Worm (Caenorhabditis elegans) whole organism, early embryonic: ENCODE measurements around the gene R31.2.

Experiments
- B0310.2 ChIP-seq: sonication (generic microtip); optimal IDR thresholded peaks from 2 replicates; lab custom pipeline; 2016; ENCODE audit warnings: mild to moderate bottlenecking, missing genetic modification characterization, missing compliant biosample characterization
- F13C5.2 ChIP-seq: sonication (generic microtip); optimal IDR thresholded peaks from 2 replicates; lab custom pipeline; 2017; ENCODE audit warnings: mild to moderate bottlenecking, missing genetic modification characterization, inconsistent platforms, missing compliant biosample characterization
- aly-1 ChIP-seq: sonication (generic microtip); optimal IDR thresholded peaks from 2 replicates; lab custom pipeline; 2016; ENCODE audit warnings: missing genetic modification characterization, missing compliant biosample characterization
- ama-1 ChIP-seq: fragments of 150-350 bp; optimal IDR thresholded peaks from 2 replicates; lab custom pipeline; 2014
- ceh-13 ChIP-seq: fragments of 200-800 bp; sonication (Bioruptor generic); optimal IDR thresholded peaks from 2 replicates; lab custom pipeline; 2018; ENCODE audit warnings: mild to moderate bottlenecking, missing genetic modification characterization, missing compliant biosample characterization
- ceh-36 ChIP-seq: sonication (generic microtip); optimal IDR thresholded peaks from 2 replicates; lab custom pipeline; 2016; ENCODE audit warnings: missing genetic modification characterization, inconsistent platforms, missing compliant biosample characterization
- ets-7 ChIP-seq: sonication (generic microtip); optimal IDR thresholded peaks from 2 replicates; lab custom pipeline; 2016; ENCODE audit warnings: missing genotype, missing genetic modification characterization, missing compliant biosample characterization
- flt-1 ChIP-seq: fragments of 200-800 bp; sonication (Bioruptor generic); IDR thresholded peaks from 2 replicates; pipeline ENCODE4 v1.3.6; 2022; ENCODE audit warnings: missing genetic modification characterization, missing compliant biosample characterization
- hmbx-1 ChIP-seq: sonication (generic microtip); optimal IDR thresholded peaks from 2 replicates; lab custom pipeline; 2016; ENCODE audit warnings: mild to moderate bottlenecking, missing genetic modification characterization, missing compliant biosample characterization
- hmg-4 ChIP-seq: fragments of 200-800 bp; sonication (Bioruptor generic); optimal IDR thresholded peaks from 2 replicates; lab custom pipeline; 2018; ENCODE audit warnings: mild to moderate bottlenecking, missing genetic modification characterization, missing compliant biosample characterization
- hnd-1 ChIP-seq: sonication (generic microtip); optimal IDR thresholded peaks from 2 replicates; lab custom pipeline; 2016; ENCODE audit warnings: missing genetic modification characterization, missing compliant biosample characterization
- pes-1 ChIP-seq: fragments of 200-800 bp; sonication (Bioruptor generic); IDR thresholded peaks from 2 replicates; pipeline ENCODE4 v1.3.6; 2022; ENCODE audit warnings: missing genetic modification reagents, missing genetic modification characterization, missing compliant biosample characterization
- scrt-1 ChIP-seq: fragments of 200-800 bp; sonication (Bioruptor generic); IDR thresholded peaks from 2 replicates; pipeline ENCODE4 v1.3.6; 2022; ENCODE audit warnings: missing genetic modification characterization, missing compliant biosample characterization
- sea-1 ChIP-seq: fragments of 200-800 bp; sonication (Bioruptor generic); conservative IDR thresholded peaks from 2 replicates; pipeline ENCODE4 v1.3.6; 2022; ENCODE audit warnings: missing genetic modification characterization, missing compliant biosample characterization
- tbx-11 ChIP-seq: fragments of 200-800 bp; sonication (Bioruptor generic); IDR thresholded peaks from 2 replicates; pipeline ENCODE4 v1.3.6; 2022; ENCODE audit warnings: missing genetic modification characterization, missing compliant biosample characterization
- tbx-37 ChIP-seq: fragments of 200-800 bp; sonication (Bioruptor generic); conservative IDR thresholded peaks from 2 replicates; pipeline ENCODE4 v1.3.6; 2022; ENCODE audit warnings: missing genetic modification reagents, missing genetic modification characterization, missing compliant biosample characterization
- tra-4 ChIP-seq: sonication (generic microtip); optimal IDR thresholded peaks from 2 replicates; lab custom pipeline; 2017; ENCODE audit warnings: missing genetic modification characterization, missing compliant biosample characterization

The R31.2 gene

ce11 chrV:11921229-11921628 lies 3.9 kb downstream of the R31.2 start:
- TF ChIP-seq pes-1 (GFP tag; lab: Robert Waterston, UW) (no peak), ama-1 (lab: Kevin White, UChicago) (no peak), tbx-11 (GFP tag; lab: Robert Waterston, UW) (no peak), sea-1 (GFP tag; lab: Robert Waterston, UW) (no peak), B0310.2 (tag; lab: Kevin White, UChicago) (no peak), ets-7 (tag; lab: Kevin White, UChicago) (no peak), hnd-1 (tag; lab: Kevin White, UChicago) (no peak), flt-1 (GFP tag; lab: Robert Waterston, UW) (no peak), tra-4 (tag; lab: Kevin White, UChicago) (no peak), tbx-37 (GFP tag; lab: Robert Waterston, UW) (no peak), ceh-36 (tag; lab: Kevin White, UChicago) (no peak)

DNA sequence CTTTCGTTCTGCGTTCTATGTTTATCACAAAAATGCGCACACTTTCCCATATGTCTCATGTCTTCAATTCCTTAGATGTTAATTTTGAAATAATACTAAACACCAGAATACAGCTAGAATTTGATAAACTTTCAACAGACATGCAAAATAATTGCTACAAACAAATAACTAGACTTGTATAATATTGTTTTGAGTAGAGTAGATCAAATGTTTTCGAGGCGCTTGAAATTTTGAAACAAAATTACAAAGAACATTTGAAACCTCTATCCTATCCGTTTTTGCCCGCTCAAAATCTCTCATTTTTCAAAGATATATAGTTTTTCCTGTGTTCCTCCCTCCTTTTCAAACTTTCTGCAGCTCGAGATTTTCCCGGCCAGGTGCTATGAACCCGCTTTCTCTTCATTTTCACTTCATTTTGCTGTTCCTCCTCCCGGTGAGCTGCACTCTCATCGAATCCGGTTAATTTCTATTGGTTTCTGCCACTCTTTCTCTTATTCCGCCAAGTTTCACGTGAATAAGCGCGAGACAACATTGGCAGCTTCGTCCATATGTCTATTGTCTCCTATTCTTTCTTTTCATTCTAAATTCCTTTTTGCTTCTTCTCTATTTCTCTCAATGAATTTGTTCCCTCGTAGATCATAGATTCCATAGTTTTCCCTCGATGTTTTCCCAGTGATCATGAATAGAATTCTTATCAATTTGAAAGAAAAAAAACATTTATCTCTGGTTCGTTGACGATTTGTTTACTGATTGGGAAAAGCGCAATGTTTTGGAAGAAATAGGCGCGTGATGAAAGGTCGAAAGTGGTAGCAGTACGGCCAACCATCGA lies 4.5 kb downstream of the R31.2 start:
- TF ChIP-seq tra-4 (tag; lab: Kevin White, UChicago) (no peak), B0310.2 (tag; lab: Kevin White, UChicago) (no peak), pes-1 (GFP tag; lab: Robert Waterston, UW) (no peak), F13C5.2 (tag; lab: Kevin White, UChicago) (no peak), hmbx-1 (tag; lab: Kevin White, UChicago) (no peak), ceh-13 (GFP tag; lab: Kevin White, UChicago) (no peak), ets-7 (tag; lab: Kevin White, UChicago) (no peak), hmg-4 (GFP tag; lab: Kevin White, UChicago) (no peak), ceh-36 (tag; lab: Kevin White, UChicago) (no peak), ama-1 (lab: Kevin White, UChicago) (no peak), aly-1 (tag; lab: Kevin White, UChicago) (no peak), tbx-37 (GFP tag; lab: Robert Waterston, UW) (no peak), flt-1 (GFP tag; lab: Robert Waterston, UW) (no peak)

DNA sequence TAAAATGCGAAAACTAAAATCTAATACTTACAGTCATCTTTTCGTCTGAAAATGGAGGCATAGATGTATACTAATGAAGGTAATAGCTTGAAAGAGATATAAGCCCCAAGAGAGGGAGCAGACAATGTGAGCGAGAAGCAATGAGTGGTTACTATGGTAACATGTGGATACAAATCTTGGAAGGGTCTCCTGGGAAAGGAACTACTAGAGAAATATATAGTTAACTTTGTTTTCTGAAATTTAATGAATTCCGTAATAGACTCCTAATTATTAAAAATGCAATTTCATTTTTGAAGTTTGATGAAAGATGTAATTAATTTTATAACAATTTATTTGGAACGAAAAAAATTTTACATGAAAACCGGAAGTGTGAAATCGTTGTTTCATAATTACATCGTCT lies 10.0 kb downstream of the R31.2 start, which contains the start of gene osm-6:
Gene osm-6 (minus strand): TSS at position 101 of the 400 bp plus-strand sequence.
- TF ChIP-seq hnd-1 (tag; lab: Kevin White, UChicago) (no peak), sea-1 (GFP tag; lab: Robert Waterston, UW) (no peak), tbx-11 (GFP tag; lab: Robert Waterston, UW) (no peak), flt-1 (GFP tag; lab: Robert Waterston, UW) (no peak), F13C5.2 (tag; lab: Kevin White, UChicago) (no peak), B0310.2 (tag; lab: Kevin White, UChicago) (no peak), ceh-36 (tag; lab: Kevin White, UChicago) (no peak), tra-4 (tag; lab: Kevin White, UChicago) (no peak), tbx-37 (GFP tag; lab: Robert Waterston, UW) (no peak)

DNA sequence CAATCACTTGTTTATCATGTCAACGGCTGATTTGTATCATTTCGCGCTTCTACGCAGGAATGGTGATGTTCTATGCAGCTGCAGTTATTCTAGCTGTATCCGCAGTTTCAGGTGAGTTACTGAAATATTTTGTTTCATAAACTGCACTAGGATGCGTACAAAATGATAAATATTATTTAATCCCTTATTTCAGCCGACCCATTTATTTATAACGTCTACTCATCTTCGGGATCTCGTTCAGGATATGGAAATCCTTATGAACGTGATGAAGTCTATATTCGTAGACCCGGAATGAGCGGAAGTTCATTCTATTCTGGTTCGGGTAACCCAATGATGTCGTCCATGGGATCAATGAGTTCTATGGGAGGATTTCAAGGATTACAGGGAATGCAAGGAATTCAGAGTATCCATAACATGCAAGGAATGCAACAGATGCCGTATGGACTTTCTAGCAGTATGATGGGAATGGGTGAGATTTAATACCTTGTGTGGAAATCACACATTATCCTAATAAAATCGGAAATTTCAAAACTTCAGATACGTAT lies 11.7 kb downstream of the R31.2 start, which contains the start of gene F58H1.2:
Gene F58H1.2 (plus strand): TSS at position 51 of the 545 bp plus-strand sequence.
- TF ChIP-seq F13C5.2 (tag; lab: Kevin White, UChicago) (no peak), sea-1 (GFP tag; lab: Robert Waterston, UW) (no peak), tra-4 (tag; lab: Kevin White, UChicago) (no peak), hmbx-1 (tag; lab: Kevin White, UChicago) (no peak), tbx-37 (GFP tag; lab: Robert Waterston, UW) (no peak), ets-7 (tag; lab: Kevin White, UChicago) (no peak), ceh-13 (GFP tag; lab: Kevin White, UChicago) (no peak), ceh-36 (tag; lab: Kevin White, UChicago) (no peak), pes-1 (GFP tag; lab: Robert Waterston, UW) (no peak), aly-1 (tag; lab: Kevin White, UChicago) (no peak), B0310.2 (tag; lab: Kevin White, UChicago) (no peak), hnd-1 (tag; lab: Kevin White, UChicago) (no peak), scrt-1 (GFP tag; lab: Robert Waterston, UW) (no peak), hmg-4 (GFP tag; lab: Kevin White, UChicago) (no peak), tbx-11 (GFP tag; lab: Robert Waterston, UW) (no peak), ama-1 (lab: Kevin White, UChicago) (no peak), flt-1 (GFP tag; lab: Robert Waterston, UW) (no peak)

- peak; percentile 30 for TF ChIP-seq F13C5.2 (tag; lab: Kevin White, UChicago)
- TF ChIP-seq pes-1 (GFP tag; lab: Robert Waterston, UW) = no peak
- no peak for TF ChIP-seq aly-1 (tag; lab: Kevin White, UChicago)
- no peak for TF ChIP-seq sea-1 (GFP tag; lab: Robert Waterston, UW)
- no peak for TF ChIP-seq B0310.2 (tag; lab: Kevin White, UChicago)
- TF ChIP-seq hnd-1 (tag; lab: Kevin White, UChicago) = no peak
- peak; percentile 14 for TF ChIP-seq tra-4 (tag; lab: Kevin White, UChicago)
- TF ChIP-seq hmg-4 (GFP tag; lab: Kevin White, UChicago) = no peak
- TF ChIP-seq hmbx-1 (tag; lab: Kevin White, UChicago) = peak; percentile 34
- TF ChIP-seq ceh-13 (GFP tag; lab: Kevin White, UChicago) = no peak
- no peak for TF ChIP-seq ets-7 (tag; lab: Kevin White, UChicago)
- TF ChIP-seq scrt-1 (GFP tag; lab: Robert Waterston, UW) = no peak
- TF ChIP-seq ama-1 (lab: Kevin White, UChicago) = no peak
- no peak for TF ChIP-seq flt-1 (GFP tag; lab: Robert Waterston, UW)
- TF ChIP-seq tbx-11 (GFP tag; lab: Robert Waterston, UW) = no peak
- TF ChIP-seq tbx-37 (GFP tag; lab: Robert Waterston, UW) = peak; percentile 18; the same call in 1 of the 2 replicates
Measured at ce11 chrV:11933196-11934028, 16.0 kb downstream of the R31.2 start, which contains the start of the genes aman-2 and F58H1.3. Gene aman-2 (minus strand): TSS chrV:11933246. Gene F58H1.3 (plus strand): TSS chrV:11933978.
